Fruit fly (Drosophila melanogaster) whole organism, prepupa: ENCODE results near the gene CG16852.

ENCODE experiments used
- CG11294 ChIP-seq: fragments of 200-800 bp; sonication (Bioruptor generic); IDR thresholded peaks from 2 replicates; pipeline ENCODE4 v1.3.6; 2022; ENCODE audit warnings: missing biosample characterization, missing genetic modification characterization
- Sox102F ChIP-seq: fragments of 200-800 bp; sonication (Bioruptor generic); optimal IDR thresholded peaks from 2 replicates; lab custom pipeline; 2016; ENCODE audit warnings: missing biosample characterization, mild to moderate bottlenecking, missing genetic modification characterization
- achi ChIP-seq: fragments of 200-800 bp; sonication (Bioruptor generic); optimal IDR thresholded peaks from 3 replicates; lab custom pipeline; 2016; ENCODE audit warnings: missing biosample characterization, missing genetic modification characterization
- fd59A ChIP-seq: fragments of 200-800 bp; sonication (Bioruptor generic); optimal IDR thresholded peaks from 2 replicates; lab custom pipeline; 2017; ENCODE audit warnings: missing biosample characterization, mild to moderate bottlenecking, missing genetic modification characterization, missing genetic modification reagents

DNA sequence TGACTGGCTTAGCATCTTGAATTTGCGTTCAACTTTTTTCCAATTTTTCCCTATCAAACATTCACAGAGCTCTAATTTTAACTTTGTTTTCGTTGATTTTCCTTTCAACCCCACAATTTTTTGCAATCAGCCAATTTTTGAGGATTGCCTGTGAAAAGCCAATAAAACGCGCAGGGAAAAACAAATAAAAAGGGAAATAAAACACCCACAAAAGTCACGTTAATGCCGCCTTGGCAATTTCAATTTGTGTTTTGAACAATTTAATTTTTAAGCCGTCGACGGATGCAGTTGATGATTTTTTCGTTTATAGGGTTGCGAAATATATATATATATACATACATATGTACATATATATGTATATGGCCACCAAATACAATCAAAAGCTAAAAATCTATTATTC, 28.4 kb downstream of the CG16852 start:
- TF ChIP-seq CG11294 (GFP tag; lab: Robert Waterston, UW) (no peak), Sox102F (GFP tag; lab: Kevin White, UChicago) (no peak), achi (GFP tag; lab: Kevin White, UChicago) (no peak), fd59A (GFP tag; lab: Kevin White, UChicago) (no peak)
